Worm (Caenorhabditis elegans): ENCODE data around the gene Y43B11AR.3.
A peak's percentile ranks its signal among the peaks of the same experiment; 100 is the strongest.

Y43B11AR.3 gene

ce11 chrIV:7039476-7040261 lies 43.8 kb downstream of the Y43B11AR.3 start, which contains the start of the genes cogc-2 and klp-18 (continued):
- peak; percentile 86 for TF ChIP-seq nhr-6 (tag; optimal IDR thresholded peaks at IDR 0.05)
- peak; percentile 96 for TF ChIP-seq F49E8.2 (tag; optimal IDR thresholded peaks at IDR 0.05; ENCODE audit: borderline replicate concordance)
- no peak for TF ChIP-seq R02D3.7 (tag; optimal IDR thresholded peaks at IDR 0.05)
- no peak for TF ChIP-seq daf-16 (GFP tag; optimal IDR thresholded peaks at IDR 0.05)
- TF ChIP-seq daf-16 (tag; optimal IDR thresholded peaks at IDR 0.05): peak; percentile 58
- TF ChIP-seq Y105C5A.15 (GFP tag; IDR thresholded peaks at IDR 0.05): no peak
- no peak for TF ChIP-seq vab-7 (GFP tag; IDR thresholded peaks at IDR 0.05)
- TF ChIP-seq egl-43 (GFP tag; IDR thresholded peaks at IDR 0.05): no peak
- TF ChIP-seq nhr-25 (tag; optimal IDR thresholded peaks at IDR 0.05; ENCODE audit: borderline replicate concordance, insufficient read depth): peak; percentile 64
- peak; percentile 57 for TF ChIP-seq rbr-2 (tag; optimal IDR thresholded peaks at IDR 0.05)
- TF ChIP-seq mdl-1 (tag; optimal IDR thresholded peaks at IDR 0.05): peak in 1 of 2 experiments; percentile 67
- TF ChIP-seq dpl-1 (GFP tag; optimal IDR thresholded peaks at IDR 0.05): peak; percentile 95
- no peak for TF ChIP-seq nhr-237 (tag; optimal IDR thresholded peaks at IDR 0.05)
- TF ChIP-seq spr-1 (tag; optimal IDR thresholded peaks at IDR 0.05): peak; percentile 62
- no peak for TF ChIP-seq daf-19 (GFP tag; conservative IDR thresholded peaks at IDR 0.05)
- TF ChIP-seq nhr-28 (tag; optimal IDR thresholded peaks at IDR 0.05): peak; percentile 60
- no peak for TF ChIP-seq ceh-82 (tag; optimal IDR thresholded peaks at IDR 0.05)
- TF ChIP-seq nhr-42 (GFP tag; IDR thresholded peaks at IDR 0.05): no peak
- TF ChIP-seq ceh-20 (GFP tag; IDR thresholded peaks at IDR 0.05): peak; percentile 48; the same call in 1 of the 2 replicates
- TF ChIP-seq nhr-11 (tag; optimal IDR thresholded peaks at IDR 0.05): peak; percentile 20
- TF ChIP-seq attf-4 (tag; optimal IDR thresholded peaks at IDR 0.05): no peak
- no peak for TF ChIP-seq dmd-9 (GFP tag; IDR thresholded peaks at IDR 0.05)
- TF ChIP-seq F10B5.3 (tag; optimal IDR thresholded peaks at IDR 0.05): no peak
- no peak for TF ChIP-seq lim-7 (GFP tag; IDR thresholded peaks at IDR 0.05)
- TF ChIP-seq gei-8 (GFP tag; optimal IDR thresholded peaks at IDR 0.05): no peak
- TF ChIP-seq ces-1 (GFP tag; optimal IDR thresholded peaks at IDR 0.05): no peak
- no peak for TF ChIP-seq aly-2 (tag; optimal IDR thresholded peaks at IDR 0.05)
- peak; percentile 39 for TF ChIP-seq nhr-48 (tag; optimal IDR thresholded peaks at IDR 0.05)
- no peak for TF ChIP-seq sdz-12 (GFP tag; optimal IDR thresholded peaks at IDR 0.05)
- TF ChIP-seq Y75B8A.6 (GFP tag; IDR thresholded peaks at IDR 0.05): no peak
- no peak for TF ChIP-seq lin-1 (GFP tag; IDR thresholded peaks at IDR 0.05)
- TF ChIP-seq tra-1 (GFP tag; IDR thresholded peaks at IDR 0.05): no peak
- no peak for TF ChIP-seq egl-27 (tag; optimal IDR thresholded peaks at IDR 0.05)
- TF ChIP-seq aha-1 (tag): no peak
- no peak for TF ChIP-seq pqm-1 (tag; optimal IDR thresholded peaks at IDR 0.05)
- TF ChIP-seq zip-11 (GFP tag; IDR thresholded peaks at IDR 0.05): no peak
- TF ChIP-seq fkh-10 (GFP tag; optimal IDR thresholded peaks at IDR 0.05): peak; percentile 37
- peak; percentile 94 for TF ChIP-seq lin-38 (GFP tag; IDR thresholded peaks at IDR 0.05)
- no peak for TF ChIP-seq fos-1 (tag; optimal IDR thresholded peaks at IDR 0.05)
- TF ChIP-seq mes-2 (tag; optimal IDR thresholded peaks at IDR 0.05; ENCODE audit: poor library complexity, severe bottlenecking): peak; percentile 93
- peak; percentile 11 for TF ChIP-seq zfp-2 (tag; optimal IDR thresholded peaks at IDR 0.05)
- no peak for TF ChIP-seq skn-1 (tag; optimal IDR thresholded peaks at IDR 0.05)
- no peak for TF ChIP-seq mxl-2 (GFP tag; conservative IDR thresholded peaks at IDR 0.05)
- TF ChIP-seq T20F7.1 (GFP tag; optimal IDR thresholded peaks at IDR 0.05): peak; percentile 72
- TF ChIP-seq nhr-76 (tag; optimal IDR thresholded peaks at IDR 0.05): no peak
- peak; percentile 91 for TF ChIP-seq unc-130 (GFP tag; optimal IDR thresholded peaks at IDR 0.05)
- peak; percentile 30 for TF ChIP-seq mxl-3 (GFP tag; optimal IDR thresholded peaks at IDR 0.05)
- TF ChIP-seq ceh-62 (tag; optimal IDR thresholded peaks at IDR 0.05): no peak
- TF ChIP-seq snpc-4 (tag; optimal IDR thresholded peaks at IDR 0.05): no peak
- no peak for TF ChIP-seq ZK337.2 (GFP tag; IDR thresholded peaks at IDR 0.05)
- no peak for TF ChIP-seq ztf-11 (tag; optimal IDR thresholded peaks at IDR 0.05)

All from whole organism, L4 larva.